Worm (Caenorhabditis elegans) whole organism, L2 larva: ENCODE data around the gene unc-17.

Experiments
- fos-1 ChIP-seq: fragments of 150-350 bp; optimal IDR thresholded peaks from 2 replicates; lab custom pipeline; 2014; ENCODE audit warnings: missing biosample characterization, missing genetic modification characterization
- mdl-1 ChIP-seq, 2 experiments: fragments of 150-350 bp in 1 of 2; sonication (generic microtip) in 1 of 2; optimal IDR thresholded peaks; 2 replicates each; lab custom pipeline; 2017; ENCODE audit warnings: missing biosample characterization in 2 of 2, missing genetic modification characterization in 2 of 2

DNA sequence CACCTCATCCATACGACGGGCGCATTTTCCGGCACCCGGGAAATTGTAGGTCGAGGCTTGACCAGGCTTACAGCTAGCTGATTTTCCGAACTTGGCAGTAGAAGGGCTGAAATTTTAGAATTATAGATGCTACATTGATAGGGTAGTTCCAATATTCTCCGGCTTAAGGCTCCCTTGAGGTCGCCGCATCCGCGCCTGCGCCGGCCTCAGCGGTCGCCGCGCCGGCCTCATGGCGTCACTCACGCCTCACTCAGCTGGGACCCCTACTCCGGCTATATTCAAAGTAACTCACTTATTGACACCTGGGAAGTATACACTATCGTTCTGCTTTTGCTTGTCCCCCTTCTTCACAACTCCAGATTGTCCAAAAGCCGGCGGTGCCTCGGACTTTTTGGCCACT is 20.4 kb downstream of the unc-17 start:
- TF ChIP-seq mdl-1 (tag; optimal IDR thresholded peaks at IDR 0.05; lab: Kevin White, UChicago) (no peak), fos-1 (tag; lab: Kevin White, UChicago) (no peak)
